Fruit fly (Drosophila melanogaster): ENCODE results near the gene Myo95E.

DNA sequence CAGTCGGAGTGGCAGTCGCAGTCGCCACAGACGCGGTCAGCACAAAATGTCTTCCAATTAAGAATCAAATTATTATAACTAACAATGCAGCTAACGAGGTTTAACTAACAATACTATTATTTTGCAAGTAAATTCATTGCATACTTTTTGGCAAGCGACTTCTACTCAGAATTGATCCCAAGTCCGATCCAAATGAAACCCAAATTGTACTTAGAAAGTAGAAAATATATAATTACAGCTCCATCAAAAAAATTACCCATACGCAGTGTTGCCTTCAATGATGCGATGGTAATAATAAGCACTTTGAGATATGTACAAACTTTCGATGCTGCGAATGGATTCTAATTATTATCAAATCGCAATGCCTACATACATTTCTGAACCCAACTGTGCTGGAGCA, 17.5 kb downstream of the Myo95E start:
- TF ChIP-seq CG6854 (GFP tag; optimal IDR thresholded peaks at IDR 0.05): no peak
- TF ChIP-seq Lpt (GFP tag; optimal IDR thresholded peaks at IDR 0.05): no peak
- peak; percentile 68 for TF ChIP-seq CG6808 (GFP tag; optimal IDR thresholded peaks at IDR 0.05)
- TF ChIP-seq CG6276 (GFP tag; optimal IDR thresholded peaks at IDR 0.05): peak; percentile 60
- TF ChIP-seq acj6 (GFP tag; optimal IDR thresholded peaks at IDR 0.05): peak; percentile 58
- TF ChIP-seq fd85E (GFP tag; optimal IDR thresholded peaks at IDR 0.05): no peak
- peak; percentile 59 for TF ChIP-seq esn (GFP tag; optimal IDR thresholded peaks at IDR 0.05)
- TF ChIP-seq OdsH (GFP tag; optimal IDR thresholded peaks at IDR 0.05): peak; percentile 57
- peak; percentile 69 for TF ChIP-seq CG3032 (tag; optimal IDR thresholded peaks at IDR 0.05)
- peak; percentile 58 for TF ChIP-seq Ets96B (tag; optimal IDR thresholded peaks at IDR 0.05)
- TF ChIP-seq Hr39 (GFP tag; optimal IDR thresholded peaks at IDR 0.05): peak; percentile 41
- peak; percentile 68 for TF ChIP-seq Sox14 (GFP tag; optimal IDR thresholded peaks at IDR 0.05)
- TF ChIP-seq CG9139 (GFP tag; optimal IDR thresholded peaks at IDR 0.05): peak; percentile 29
- TF ChIP-seq salr (GFP tag; optimal IDR thresholded peaks at IDR 0.05): peak in 1 of 2 experiments; percentile 75

All from whole organism, prepupa.